Worm (Caenorhabditis elegans): ENCODE measurements around the gene D2023.4.

DNA sequence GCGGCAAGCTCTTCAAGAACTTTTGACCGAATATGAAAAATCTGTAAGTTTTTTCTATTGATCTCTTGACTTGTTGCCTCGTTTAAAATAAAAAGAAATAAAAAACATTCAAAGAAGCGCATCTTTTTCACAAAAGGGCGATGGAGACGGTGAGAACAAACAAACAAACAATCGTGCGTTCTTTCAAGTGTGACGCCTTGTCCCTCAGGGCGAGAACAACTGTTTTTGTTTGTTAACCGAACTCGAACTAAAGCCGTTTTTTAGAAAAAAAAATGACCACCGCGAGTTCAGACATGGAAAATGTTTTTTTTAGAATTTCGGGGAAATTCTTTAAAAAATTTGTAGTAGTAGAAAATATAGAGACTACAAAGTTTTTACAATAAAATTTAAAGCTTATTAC lies 21.4 kb upstream of the D2023.4 start:
- TF ChIP-seq flt-1 (GFP tag; IDR thresholded peaks at IDR 0.05) (no peak), ref-1 (GFP tag; conservative IDR thresholded peaks at IDR 0.05) (no peak), T22C8.4 (GFP tag; IDR thresholded peaks at IDR 0.05) (no peak), ztf-29 (GFP tag; IDR thresholded peaks at IDR 0.05) (no peak), cog-1 (tag; optimal IDR thresholded peaks at IDR 0.05) (no peak), ztf-23 (GFP tag; IDR thresholded peaks at IDR 0.05) (no peak), med-1 (GFP tag; optimal IDR thresholded peaks at IDR 0.05; ENCODE audit: insufficient read depth) (no peak), klf-2 (GFP tag; conservative IDR thresholded peaks at IDR 0.05) (no peak)
